Fruit fly (Drosophila melanogaster) whole organism, embryonic: ENCODE results near the gene CG10584.

ENCODE experiments used
- Antp ChIP-seq: fragments of 200-800 bp; sonication (Bioruptor generic); optimal IDR thresholded peaks from 3 replicates; lab custom pipeline; 2016; ENCODE audit warnings: missing biosample characterization, missing genetic modification characterization
- Bdp1 ChIP-seq: fragments of 200-800 bp; sonication (Bioruptor generic); optimal IDR thresholded peaks from 3 replicates; lab custom pipeline; 2016; ENCODE audit warnings: missing biosample characterization, missing genetic modification characterization
- BtbVII ChIP-seq: fragments of 200-800 bp; sonication (Bioruptor generic); optimal IDR thresholded peaks from 3 replicates; lab custom pipeline; 2017; ENCODE audit warnings: missing biosample characterization, mild to moderate bottlenecking, missing genetic modification characterization
- Bteb2 ChIP-seq: fragments of 200-800 bp; sonication (Bioruptor generic); optimal IDR thresholded peaks from 2 replicates; lab custom pipeline; 2016; ENCODE audit warnings: missing biosample characterization, missing genetic modification characterization
- CG10147 ChIP-seq: fragments of 200-800 bp; sonication (Bioruptor generic); optimal IDR thresholded peaks from 2 replicates; lab custom pipeline; 2019; ENCODE audit warnings: missing biosample characterization, mild to moderate bottlenecking, missing genetic modification characterization, moderate library complexity
- CG10431 ChIP-seq: fragments of 200-800 bp; sonication (Bioruptor generic); optimal IDR thresholded peaks from 3 replicates; lab custom pipeline; 2018; ENCODE audit warnings: missing biosample characterization, mild to moderate bottlenecking, missing genetic modification characterization
- CG12155 ChIP-seq: fragments of 200-800 bp; sonication (Bioruptor generic); optimal IDR thresholded peaks from 3 replicates; lab custom pipeline; 2016; ENCODE audit warnings: missing biosample characterization, missing genetic modification characterization
- CG15514 ChIP-seq: fragments of 200-800 bp; sonication (Bioruptor generic); optimal IDR thresholded peaks from 3 replicates; lab custom pipeline; 2017; ENCODE audit warnings: missing biosample characterization, missing genetic modification characterization, mild to moderate bottlenecking, moderate library complexity, missing genetic modification reagents
- CG15696 ChIP-seq: fragments of 200-800 bp; sonication (Bioruptor generic); optimal IDR thresholded peaks from 2 replicates; lab custom pipeline; 2019; ENCODE audit warnings: missing biosample characterization, mild to moderate bottlenecking, missing genetic modification characterization, moderate library complexity
- CG1603 ChIP-seq: fragments of 200-800 bp; sonication (Bioruptor generic); optimal IDR thresholded peaks from 2 replicates; lab custom pipeline; 2019; ENCODE audit warnings: missing biosample characterization, mild to moderate bottlenecking, missing genetic modification characterization, moderate library complexity
- CG1647 ChIP-seq: fragments of 200-800 bp; sonication (Bioruptor generic); optimal IDR thresholded peaks from 3 replicates; lab custom pipeline; 2016; ENCODE audit warnings: missing biosample characterization, missing genetic modification characterization
- CG17612 ChIP-seq: fragments of 200-800 bp; sonication (Bioruptor generic); IDR thresholded peaks from 2 replicates; pipeline ENCODE4 v1.3.6; 2022; ENCODE audit warnings: missing biosample characterization, missing genetic modification characterization
- CG18619 ChIP-seq: fragments of 200-800 bp; sonication (Bioruptor generic); optimal IDR thresholded peaks from 3 replicates; lab custom pipeline; 2017; ENCODE audit warnings: missing biosample characterization, mild to moderate bottlenecking, missing genetic modification characterization
- CG30431 ChIP-seq: fragments of 200-800 bp; sonication (Bioruptor generic); optimal IDR thresholded peaks from 2 replicates; lab custom pipeline; 2017; ENCODE audit warnings: missing biosample characterization, missing genetic modification characterization
- CG3065 ChIP-seq: fragments of 200-800 bp; sonication (Bioruptor generic); optimal IDR thresholded peaks from 2 replicates; lab custom pipeline; 2016; ENCODE audit warnings: missing biosample characterization, missing genetic modification characterization
- CG31224 ChIP-seq: fragments of 200-800 bp; sonication (Bioruptor generic); IDR thresholded peaks from 2 replicates; pipeline ENCODE4 v1.3.6; 2022; ENCODE audit warnings: missing biosample characterization, missing genetic modification characterization
- CG32767 ChIP-seq: fragments of 200-800 bp; sonication (Bioruptor generic); IDR thresholded peaks from 2 replicates; pipeline ENCODE4 v1.3.6; 2022; ENCODE audit warnings: missing biosample characterization, missing genetic modification characterization
- CG3281 ChIP-seq: fragments of 200-800 bp; sonication (Bioruptor generic); optimal IDR thresholded peaks from 3 replicates; lab custom pipeline; 2017; ENCODE audit warnings: missing biosample characterization, mild to moderate bottlenecking, missing genetic modification characterization
- CG33557 ChIP-seq: fragments of 200-800 bp; sonication (Bioruptor generic); optimal IDR thresholded peaks from 2 replicates; lab custom pipeline; 2019; ENCODE audit warnings: missing biosample characterization, mild to moderate bottlenecking, missing genetic modification characterization, moderate library complexity
- CG3995 ChIP-seq: fragments of 200-800 bp; sonication (Bioruptor generic); optimal IDR thresholded peaks from 3 replicates; lab custom pipeline; 2016; ENCODE audit warnings: missing biosample characterization, missing genetic modification characterization
- CG4282 ChIP-seq: fragments of 200-800 bp; sonication (Bioruptor generic); optimal IDR thresholded peaks from 2 replicates; lab custom pipeline; 2016; ENCODE audit warnings: missing biosample characterization, missing genetic modification characterization
- CG7786 ChIP-seq: fragments of 200-800 bp; sonication (Bioruptor generic); optimal IDR thresholded peaks from 2 replicates; lab custom pipeline; 2016; ENCODE audit warnings: missing biosample characterization, missing genetic modification characterization
- CG7928 ChIP-seq: fragments of 200-800 bp; sonication (Bioruptor generic); optimal IDR thresholded peaks from 2 replicates; lab custom pipeline; 2017; ENCODE audit warnings: missing biosample characterization, mild to moderate bottlenecking, missing genetic modification characterization
- CG8359 ChIP-seq: fragments of 200-800 bp; sonication (Bioruptor generic); optimal IDR thresholded peaks from 2 replicates; lab custom pipeline; 2017; ENCODE audit warnings: missing biosample characterization, mild to moderate bottlenecking, missing genetic modification characterization, borderline replicate concordance
- Gsc ChIP-seq: fragments of 200-800 bp; sonication (Bioruptor generic); IDR thresholded peaks from 2 replicates; pipeline ENCODE4 v1.3.6; 2022; ENCODE audit warnings: missing biosample characterization, missing genetic modification characterization
- H15 ChIP-seq: fragments of 200-800 bp; sonication (Bioruptor generic); IDR thresholded peaks from 3 replicates; pipeline ENCODE4 v1.3.6; 2022; ENCODE audit warnings: missing biosample characterization, missing genetic modification characterization
- Opbp ChIP-seq: fragments of 200-800 bp; sonication (Bioruptor generic); IDR thresholded peaks from 3 replicates; pipeline ENCODE4 v1.3.6; 2022; ENCODE audit warnings: missing biosample characterization, missing genetic modification characterization; ENCODE audit not compliant: partially characterized antibody
- Rfx ChIP-seq: fragments of 200-800 bp; sonication (Bioruptor generic); IDR thresholded peaks from 2 replicates; pipeline ENCODE4 v1.3.6; 2022; ENCODE audit warnings: missing biosample characterization, missing genetic modification characterization
- ap ChIP-seq: fragments of 200-800 bp; sonication (Bioruptor generic); IDR thresholded peaks from 2 replicates; pipeline ENCODE4 v1.3.6; 2022; ENCODE audit warnings: missing biosample characterization, missing genetic modification characterization
- ara ChIP-seq: fragments of 200-800 bp; sonication (Bioruptor generic); IDR thresholded peaks from 2 replicates; pipeline ENCODE4 v1.3.6; 2022; ENCODE audit warnings: missing biosample characterization, missing genetic modification characterization
- cad ChIP-seq: fragments of >200 bp; optimal IDR thresholded peaks from 2 replicates; lab custom pipeline; 2017; ENCODE audit warnings: missing biosample characterization, missing genetic modification characterization
- chinmo ChIP-seq: fragments of 200-800 bp; sonication (Bioruptor generic); IDR thresholded peaks from 4 replicates; pipeline ENCODE4 v1.3.6; 2022; ENCODE audit warnings: missing biosample characterization, missing genetic modification characterization; ENCODE audit not compliant: partially characterized antibody
- corto ChIP-seq: fragments of 200-800 bp; sonication (Bioruptor generic); optimal IDR thresholded peaks from 2 replicates; lab custom pipeline; 2016; ENCODE audit warnings: missing biosample characterization, mild to moderate bottlenecking, missing genetic modification characterization, moderate library complexity
- exex ChIP-seq: fragments of 200-800 bp; sonication (Bioruptor generic); optimal IDR thresholded peaks from 4 replicates; lab custom pipeline; 2018; ENCODE audit warnings: missing biosample characterization, mild to moderate bottlenecking, missing genetic modification characterization, moderate library complexity
- fu2 ChIP-seq: fragments of 200-800 bp; sonication (Bioruptor generic); optimal IDR thresholded peaks from 2 replicates; lab custom pipeline; 2016; ENCODE audit warnings: missing biosample characterization, missing genetic modification characterization
- h ChIP-seq: fragments of >200 bp; optimal IDR thresholded peaks from 2 replicates; lab custom pipeline; 2017
- hkb ChIP-seq, 2 experiments: fragments of 200-800 bp in 1 of 2; fragments of >200 bp in 1 of 2; sonication (Bioruptor generic) in 1 of 2; IDR thresholded peaks in 1 of 2; optimal IDR thresholded peaks in 1 of 2; 2 replicates each; pipeline versions ENCODE4 v1.3.6 to Lab custom; 2017 to 2022; ENCODE audit warnings: missing biosample characterization in 1 of 2, missing genetic modification characterization in 1 of 2
- knrl ChIP-seq: fragments of 200-800 bp; sonication (Bioruptor generic); IDR thresholded peaks from 3 replicates; pipeline ENCODE4 v1.3.6; 2022; ENCODE audit warnings: missing biosample characterization, missing genetic modification characterization; ENCODE audit not compliant: partially characterized antibody
- lbe ChIP-seq: fragments of 200-800 bp; sonication (Bioruptor generic); optimal IDR thresholded peaks from 2 replicates; lab custom pipeline; 2016; ENCODE audit warnings: missing biosample characterization, mild to moderate bottlenecking, missing genetic modification characterization
- peb ChIP-seq: fragments of 200-800 bp; sonication (Bioruptor generic); IDR thresholded peaks from 2 replicates; pipeline ENCODE4 v1.3.6; 2022; ENCODE audit warnings: missing biosample characterization, missing genetic modification characterization
- pfk ChIP-seq: fragments of 200-800 bp; sonication (Bioruptor generic); optimal IDR thresholded peaks from 2 replicates; lab custom pipeline; 2018; ENCODE audit warnings: missing biosample characterization, mild to moderate bottlenecking, missing genetic modification characterization, moderate library complexity
- row ChIP-seq: fragments of 200-800 bp; sonication (Bioruptor generic); IDR thresholded peaks from 3 replicates; pipeline ENCODE4 v1.3.6; 2022; ENCODE audit warnings: missing biosample characterization, missing genetic modification characterization
- scrt ChIP-seq: fragments of 200-800 bp; sonication (Bioruptor generic); optimal IDR thresholded peaks from 2 replicates; lab custom pipeline; 2018; ENCODE audit warnings: missing biosample characterization, mild to moderate bottlenecking, missing genetic modification characterization, moderate library complexity
- sisA ChIP-seq: fragments of 200-800 bp; sonication (Bioruptor generic); IDR thresholded peaks from 2 replicates; pipeline ENCODE4 v1.3.6; 2022; ENCODE audit warnings: missing biosample characterization, missing genetic modification characterization
- slbo ChIP-seq: fragments of 200-800 bp; sonication (Bioruptor generic); IDR thresholded peaks from 2 replicates; pipeline ENCODE4 v1.3.6; 2022; ENCODE audit warnings: missing biosample characterization, missing genetic modification characterization
- tio ChIP-seq: fragments of 200-800 bp; sonication (Bioruptor generic); optimal IDR thresholded peaks from 2 replicates; lab custom pipeline; 2017; ENCODE audit warnings: missing biosample characterization, missing genetic modification characterization, inconsistent platforms
- twi ChIP-seq: fragments of 200-800 bp; optimal IDR thresholded peaks from 2 replicates; lab custom pipeline; 2019; ENCODE audit warnings: missing biosample characterization, mild to moderate bottlenecking, missing genetic modification characterization, moderate library complexity
- vfl ChIP-seq: fragments of 200-800 bp; sonication (Bioruptor generic); optimal IDR thresholded peaks from 2 replicates; lab custom pipeline; 2016; ENCODE audit warnings: missing biosample characterization, missing genetic modification characterization
- zen2 ChIP-seq: fragments of 200-800 bp; sonication (Bioruptor generic); IDR thresholded peaks from 3 replicates; pipeline ENCODE4 v1.3.6; 2022; ENCODE audit warnings: missing biosample characterization, missing genetic modification characterization; ENCODE audit not compliant: partially characterized antibody

The CG10584 gene

DNA sequence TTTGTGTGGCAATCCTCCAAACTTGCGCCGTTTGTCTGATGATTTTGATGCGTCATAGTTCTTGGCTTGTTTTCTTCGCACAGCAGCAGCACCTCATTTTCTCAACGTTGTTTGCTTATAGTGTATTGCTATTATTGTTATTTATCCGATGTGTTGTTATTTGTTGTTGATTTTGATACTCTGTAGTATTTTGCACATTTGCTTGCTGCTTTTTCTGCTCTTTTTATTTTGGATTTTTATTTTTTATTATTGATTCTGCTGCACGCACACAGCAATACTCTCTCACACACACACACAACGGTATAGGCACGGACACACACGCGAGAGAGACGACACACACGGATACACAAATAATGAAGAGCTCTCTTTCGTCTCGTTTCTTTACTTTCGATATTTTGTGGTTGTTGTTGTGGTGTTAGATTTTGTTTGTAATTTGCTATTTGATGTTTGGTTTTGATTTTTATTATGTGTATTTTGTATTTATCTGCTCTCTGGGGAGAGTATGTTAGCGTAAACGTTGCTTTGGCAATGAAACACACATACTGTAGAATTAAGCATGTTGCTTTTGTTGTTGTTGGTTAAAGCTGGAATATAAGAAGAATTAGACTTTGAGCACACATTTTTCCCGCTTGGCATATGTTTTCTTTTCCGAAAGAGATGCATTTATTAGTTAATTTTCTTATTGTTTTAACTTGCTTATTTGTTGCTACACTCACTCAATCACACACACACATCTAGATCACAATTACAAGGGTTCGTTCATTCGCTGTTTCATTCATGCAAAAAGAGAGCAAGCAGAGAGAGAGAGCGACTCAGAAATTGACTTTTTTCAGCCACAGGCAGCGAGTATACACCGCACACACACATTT is 6.0 kb downstream of the CG10584 start (continued):
- TF ChIP-seq fu2 (no peak), scrt (GFP tag; lab: Kevin White, UChicago) (no peak), chinmo (0 out of 4 replicates have a peak, but pooled peaks have one; percentile 26), CG31224 (GFP tag; lab: Robert Waterston, UW) (peak; percentile 82), CG7928 (GFP tag; lab: Kevin White, UChicago) (no peak), Opbp (no peak), CG7786 (GFP tag; lab: Kevin White, UChicago) (no peak), CG4282 (GFP tag; lab: Kevin White, UChicago) (no peak), CG10431 (GFP tag; lab: Kevin White, UChicago) (no peak), zen2 (GFP tag; lab: Robert Waterston, UW) (no peak), Bteb2 (GFP tag; lab: Kevin White, UChicago) (no peak), lbe (GFP tag; lab: Kevin White, UChicago) (no peak), CG10147 (GFP tag; lab: Kevin White, UChicago) (no peak), corto (no peak), cad (GFP tag; lab: Kevin White, UChicago) (no peak), CG17612 (GFP tag; lab: Robert Waterston, UW) (no peak), Antp (GFP tag; lab: Kevin White, UChicago) (no peak), CG8359 (GFP tag; lab: Kevin White, UChicago) (no peak), CG30431 (no peak), pfk (GFP tag; lab: Kevin White, UChicago) (no peak), BtbVII (no peak), sisA (no peak), CG3995 (GFP tag; lab: Kevin White, UChicago) (no peak), CG12155 (GFP tag; lab: Kevin White, UChicago) (peak; percentile 21), CG1603 (tag; lab: Kevin White, UChicago) (no peak), ara (GFP tag; lab: Robert Waterston, UW) (peak; percentile 9; the same call in 1 of the 2 replicates), slbo (GFP tag; lab: Robert Waterston, UW) (no peak), CG18619 (GFP tag; lab: Kevin White, UChicago) (no peak), H15 (GFP tag; lab: Robert Waterston, UW) (no peak), CG1647 (GFP tag; lab: Kevin White, UChicago) (no peak), CG32767 (GFP tag; lab: Robert Waterston, UW) (0 out of 2 replicates have a peak, but pooled peaks have one; percentile 37), CG15696 (tag; lab: Kevin White, UChicago) (peak; percentile 11), h (no peak), tio (GFP tag; lab: Kevin White, UChicago) (no peak), twi (tag; lab: Kevin White, UChicago) (no peak), peb (GFP tag; lab: Robert Waterston, UW) (no peak), hkb (optimal IDR thresholded peaks at IDR 0.05; lab: Kevin White, UChicago) (no peak), hkb (GFP tag; IDR thresholded peaks at IDR 0.05; lab: Robert Waterston, UW) (peak; percentile 22; the same call in 1 of the 2 replicates), Rfx (GFP tag; lab: Robert Waterston, UW) (no peak), exex (tag; lab: Kevin White, UChicago) (no peak), CG15514 (GFP tag; lab: Kevin White, UChicago) (peak; percentile 20), CG3065 (GFP tag; lab: Kevin White, UChicago) (no peak), CG33557 (GFP tag; lab: Kevin White, UChicago) (no peak), Gsc (GFP tag; lab: Robert Waterston, UW) (no peak), Bdp1 (GFP tag; lab: Kevin White, UChicago) (no peak), ap (GFP tag; lab: Robert Waterston, UW) (no peak), row (GFP tag; lab: Robert Waterston, UW) (no peak), vfl (GFP tag; lab: Kevin White, UChicago) (no peak), CG3281 (GFP tag; lab: Kevin White, UChicago) (no peak), knrl (GFP tag; lab: Robert Waterston, UW) (no peak)
